5 fruit fly cellular contexts compared by ENCODE assay signal in the genomic region with DNA sequence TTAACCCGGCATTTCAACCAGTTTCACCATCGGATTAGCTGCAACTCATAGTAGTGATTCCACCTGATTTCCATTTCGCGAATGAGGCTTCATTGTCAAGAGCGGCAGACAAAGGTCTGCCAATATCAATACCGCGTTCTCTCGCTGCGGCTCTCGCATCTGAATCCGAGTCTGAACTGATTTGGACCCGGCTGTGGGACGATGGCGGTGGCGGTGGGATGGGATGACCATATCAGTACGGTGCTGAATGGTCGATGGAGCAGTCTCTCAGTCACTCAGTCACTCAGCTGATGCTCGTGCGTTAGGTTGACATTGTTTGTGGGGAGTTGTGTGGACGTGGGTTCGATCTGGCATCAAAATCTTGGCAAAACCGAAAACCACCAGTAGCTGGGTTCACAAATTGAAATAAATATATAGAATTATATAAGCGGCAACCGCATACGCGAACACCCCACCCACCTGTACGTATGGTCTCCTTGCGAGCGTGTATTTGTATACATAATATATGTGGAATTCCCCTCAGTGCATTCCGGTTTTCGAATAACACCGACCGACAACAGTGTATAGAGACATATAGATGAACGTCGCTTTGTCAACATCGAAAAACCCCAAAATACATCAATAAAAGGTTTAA.
A peak's percentile ranks its signal among the peaks of the same experiment; 100 is the strongest.
TF ChIP-seq lines count a peak whose summit lies in the region.

A gene (plus strand): TSS at position 235 of the 634 bp plus-strand sequence.

- TF ChIP-seq CTCF in whole organism, embryonic (GFP tag; optimal IDR thresholded peaks at IDR 0.05; lab: Kevin White, UChicago), result no peak

TF ChIP-seq in whole organism, adult, 20 proteins besides CTCF, POLR2A, EP300 and RAD21 (continues in another document):
- TF ChIP-seq Mnt (GFP tag; optimal IDR thresholded peaks at IDR 0.05; lab: Kevin White, UChicago), result peak; percentile 60
- no peak for TF ChIP-seq Clk (GFP tag; optimal IDR thresholded peaks at IDR 0.05; lab: Kevin White, UChicago)
- no peak for TF ChIP-seq pad (GFP tag; optimal IDR thresholded peaks at IDR 0.05; lab: Kevin White, UChicago)
- no peak for TF ChIP-seq CG1620 (GFP tag; optimal IDR thresholded peaks at IDR 0.05; lab: Kevin White, UChicago)
- TF ChIP-seq Hr96 (GFP tag; optimal IDR thresholded peaks at IDR 0.05; lab: Kevin White, UChicago), result no peak
- TF ChIP-seq CG33017 (tag; optimal IDR thresholded peaks at IDR 0.05; lab: Kevin White, UChicago), result peak; percentile 23
- no peak for TF ChIP-seq CG11617 (GFP tag; optimal IDR thresholded peaks at IDR 0.05; lab: Kevin White, UChicago)
- TF ChIP-seq Crg-1 (GFP tag; optimal IDR thresholded peaks at IDR 0.05; lab: Kevin White, UChicago), result no peak
- TF ChIP-seq kay (GFP tag; lab: Kevin White, UChicago; ENCODE audit: borderline replicate concordance), result peak; percentile 64
- TF ChIP-seq CG5204 (GFP tag; optimal IDR thresholded peaks at IDR 0.05; lab: Kevin White, UChicago), result no peak
- TF ChIP-seq CG7101 (tag; optimal IDR thresholded peaks at IDR 0.05; lab: Kevin White, UChicago), result no peak
- TF ChIP-seq CG14711 (tag; optimal IDR thresholded peaks at IDR 0.05; lab: Kevin White, UChicago), result no peak
- no peak for TF ChIP-seq ovo (GFP tag; optimal IDR thresholded peaks at IDR 0.05; lab: Kevin White, UChicago)
- TF ChIP-seq toe (GFP tag; optimal IDR thresholded peaks at IDR 0.05; lab: Kevin White, UChicago), result peak; percentile 4
- peak; percentile 80 for TF ChIP-seq CG12768 (GFP tag; optimal IDR thresholded peaks at IDR 0.05; lab: Kevin White, UChicago)
- no peak for TF ChIP-seq tj (GFP tag; optimal IDR thresholded peaks at IDR 0.05; lab: Kevin White, UChicago)
- TF ChIP-seq bab1 (GFP tag; optimal IDR thresholded peaks at IDR 0.05; lab: Kevin White, UChicago), result no peak

TF ChIP-seq in whole organism, embryonic, 481 proteins besides CTCF, POLR2A, EP300 and RAD21 (continues in another document):
- no peak for TF ChIP-seq sisA (GFP tag; IDR thresholded peaks at IDR 0.05; lab: Robert Waterston, UW)
- 0 out of 2 replicates have a peak, but pooled peaks have one; percentile 38 for TF ChIP-seq sob (GFP tag; IDR thresholded peaks at IDR 0.05; lab: Robert Waterston, UW)
- peak; percentile 53 for TF ChIP-seq Drgx (GFP tag; IDR thresholded peaks at IDR 0.05; lab: Robert Waterston, UW)
- 0 out of 3 replicates have a peak, but pooled peaks have one; percentile 31 for TF ChIP-seq HLH4C (GFP tag; IDR thresholded peaks at IDR 0.05; lab: Robert Waterston, UW; ENCODE audit: partially characterized antibody)
- TF ChIP-seq Adf1 (GFP tag; IDR thresholded peaks at IDR 0.05; lab: Robert Waterston, UW), result peak; percentile 18; the same call in 1 of the 2 replicates
- TF ChIP-seq chinmo (GFP tag; IDR thresholded peaks at IDR 0.05; lab: Robert Waterston, UW; ENCODE audit: partially characterized antibody), result 0 out of 4 replicates have a peak, but pooled peaks have one; percentile 50
- TF ChIP-seq CG42726 (GFP tag; IDR thresholded peaks at IDR 0.05; lab: Robert Waterston, UW; ENCODE audit: partially characterized antibody), result no peak
- peak; percentile 9 for TF ChIP-seq CG13894 (tag; optimal IDR thresholded peaks at IDR 0.05; lab: Kevin White, UChicago)
- TF ChIP-seq Kr (GFP tag; optimal IDR thresholded peaks at IDR 0.05; lab: Kevin White, UChicago), result no peak
- TF ChIP-seq CG10543 (GFP tag; optimal IDR thresholded peaks at IDR 0.05; lab: Kevin White, UChicago), result peak; percentile 6
- TF ChIP-seq Awh (GFP tag; IDR thresholded peaks at IDR 0.05; lab: Robert Waterston, UW), result no peak
- TF ChIP-seq Usf (GFP tag; optimal IDR thresholded peaks at IDR 0.05; lab: Kevin White, UChicago), result no peak
- TF ChIP-seq Bdp1 (GFP tag; optimal IDR thresholded peaks at IDR 0.05; lab: Kevin White, UChicago), result no peak
- TF ChIP-seq esg (GFP tag; conservative IDR thresholded peaks at IDR 0.05; lab: Robert Waterston, UW), result no peak
- peak; percentile 36; the same call in 1 of the 2 replicates for TF ChIP-seq Rfx (GFP tag; IDR thresholded peaks at IDR 0.05; lab: Robert Waterston, UW)

TF ChIP-seq in whole organism, prepupa, 60 proteins besides CTCF, POLR2A, EP300 and RAD21 (continues in another document):
- TF ChIP-seq CG3919 (GFP tag; optimal IDR thresholded peaks at IDR 0.05; lab: Kevin White, UChicago), result peak; percentile 58
- TF ChIP-seq CG10631 (GFP tag; optimal IDR thresholded peaks at IDR 0.05; lab: Kevin White, UChicago), result no peak
- peak; percentile 77 for TF ChIP-seq vri (GFP tag; optimal IDR thresholded peaks at IDR 0.05; lab: Kevin White, UChicago)
- peak; percentile 57 for TF ChIP-seq dsx (GFP tag; optimal IDR thresholded peaks at IDR 0.05; lab: Kevin White, UChicago; ENCODE audit: poor library complexity, severe bottlenecking)
- peak; percentile 68; the same call in 2 of the 3 replicates for TF ChIP-seq CG6163 (GFP tag; IDR thresholded peaks at IDR 0.05; lab: Robert Waterston, UW)
- no peak for TF ChIP-seq Blimp-1 (GFP tag; optimal IDR thresholded peaks at IDR 0.05; lab: Kevin White, UChicago)
- TF ChIP-seq Eip93F (GFP tag; optimal IDR thresholded peaks at IDR 0.05; lab: Kevin White, UChicago), result no peak
- peak; percentile 13 for TF ChIP-seq Met (GFP tag; optimal IDR thresholded peaks at IDR 0.05; lab: Kevin White, UChicago)
- TF ChIP-seq Eip75B (GFP tag; optimal IDR thresholded peaks at IDR 0.05; lab: Kevin White, UChicago), result peak; percentile 27
- peak; percentile 62 to 71 for TF ChIP-seq ss (GFP tag; optimal IDR thresholded peaks at IDR 0.05; lab: Kevin White, UChicago)
- peak; percentile 20 for TF ChIP-seq achi (GFP tag; optimal IDR thresholded peaks at IDR 0.05; lab: Kevin White, UChicago)
- TF ChIP-seq Eip78C (GFP tag; lab: Kevin White, UChicago), result peak; percentile 78
- no peak for TF ChIP-seq fd59A (GFP tag; optimal IDR thresholded peaks at IDR 0.05; lab: Kevin White, UChicago)
- TF ChIP-seq CG6808 (GFP tag; optimal IDR thresholded peaks at IDR 0.05; lab: Kevin White, UChicago), result peak; percentile 44
- no peak for TF ChIP-seq CG6276 (GFP tag; optimal IDR thresholded peaks at IDR 0.05; lab: Kevin White, UChicago)
- TF ChIP-seq Lpt (GFP tag; optimal IDR thresholded peaks at IDR 0.05; lab: Kevin White, UChicago), result peak; percentile 8
- peak; percentile 57 for TF ChIP-seq net (GFP tag; optimal IDR thresholded peaks at IDR 0.05; lab: Kevin White, UChicago)

TF ChIP-seq in whole organism, pupa, 21 proteins besides CTCF, POLR2A, EP300 and RAD21 (continues in another document):
- TF ChIP-seq Pif1B (GFP tag; optimal IDR thresholded peaks at IDR 0.05; lab: Kevin White, UChicago) (peak; percentile 39), CG12605 (GFP tag; IDR thresholded peaks at IDR 0.05; lab: Robert Waterston, UW) (no peak; the same call in 1 of the 2 replicates), D1 (tag; optimal IDR thresholded peaks at IDR 0.05; lab: Kevin White, UChicago) (no peak), CG32121 (GFP tag; IDR thresholded peaks at IDR 0.05; lab: Robert Waterston, UW) (no peak), CG8301 (tag; optimal IDR thresholded peaks at IDR 0.05; lab: Kevin White, UChicago) (no peak), gl (tag; optimal IDR thresholded peaks at IDR 0.05; lab: Kevin White, UChicago) (peak; percentile 70), CG15710 (tag; optimal IDR thresholded peaks at IDR 0.05; lab: Kevin White, UChicago) (no peak), Ets98B (GFP tag; IDR thresholded peaks at IDR 0.05; lab: Robert Waterston, UW) (peak; percentile 65; the same call in 1 of the 2 replicates), CG8159 (tag; optimal IDR thresholded peaks at IDR 0.05; lab: Kevin White, UChicago) (no peak), Snoo (tag; optimal IDR thresholded peaks at IDR 0.05; lab: Kevin White, UChicago) (no peak), EcR (GFP tag; optimal IDR thresholded peaks at IDR 0.05; lab: Kevin White, UChicago) (peak; percentile 45), CG13204 (GFP tag; optimal IDR thresholded peaks at IDR 0.05; lab: Kevin White, UChicago) (no peak), fd96Ca (GFP tag; IDR thresholded peaks at IDR 0.05; lab: Robert Waterston, UW) (peak; percentile 57; the same call in 1 of the 3 replicates), rn (GFP tag; IDR thresholded peaks at IDR 0.05; lab: Robert Waterston, UW) (no peak), CG4496 (GFP tag; IDR thresholded peaks at IDR 0.05; lab: Robert Waterston, UW) (peak; percentile 69; the same call in 2 of the 3 replicates), CG10348 (GFP tag; IDR thresholded peaks at IDR 0.05; lab: Robert Waterston, UW) (0 out of 2 replicates have a peak, but pooled peaks have one; percentile 19), CG9948 (tag; optimal IDR thresholded peaks at IDR 0.05; lab: Kevin White, UChicago) (no peak), CG14655 (GFP tag; optimal IDR thresholded peaks at IDR 0.05; lab: Kevin White, UChicago) (no peak), CG17806 (tag; optimal IDR thresholded peaks at IDR 0.05; lab: Kevin White, UChicago) (no peak)

TF ChIP-seq in whole organism, wandering third instar larva, 38 proteins besides CTCF, POLR2A, EP300 and RAD21:
- TF ChIP-seq CG32264 (GFP tag; optimal IDR thresholded peaks at IDR 0.05; lab: Kevin White, UChicago) (no peak), lola (GFP tag; optimal IDR thresholded peaks at IDR 0.05; lab: Kevin White, UChicago) (no peak), dsf (GFP tag; optimal IDR thresholded peaks at IDR 0.05; lab: Kevin White, UChicago; ENCODE audit: borderline replicate concordance) (no peak), Vsx2 (GFP tag; optimal IDR thresholded peaks at IDR 0.05; lab: Kevin White, UChicago; ENCODE audit: partially characterized antibody) (no peak), woc (GFP tag; optimal IDR thresholded peaks at IDR 0.05; lab: Kevin White, UChicago) (no peak), sage (GFP tag; optimal IDR thresholded peaks at IDR 0.05; lab: Kevin White, UChicago) (no peak), HLH106 (tag; optimal IDR thresholded peaks at IDR 0.05; lab: Kevin White, UChicago) (no peak), CG9705 (GFP tag; optimal IDR thresholded peaks at IDR 0.05; lab: Kevin White, UChicago) (no peak), psq (GFP tag; optimal IDR thresholded peaks at IDR 0.05; lab: Kevin White, UChicago) (peak; percentile 19), h (GFP tag; optimal IDR thresholded peaks at IDR 0.05; lab: Kevin White, UChicago) (peak; percentile 34), Mio (GFP tag; optimal IDR thresholded peaks at IDR 0.05; lab: Kevin White, UChicago) (no peak), Hnf4 (GFP tag; optimal IDR thresholded peaks at IDR 0.05; lab: Kevin White, UChicago) (peak; percentile 71), Hr78 (GFP tag; optimal IDR thresholded peaks at IDR 0.05; lab: Kevin White, UChicago) (no peak), Hr83 (GFP tag; optimal IDR thresholded peaks at IDR 0.05; lab: Kevin White, UChicago; ENCODE audit: poor library complexity, severe bottlenecking) (peak; percentile 20), fru (GFP tag; optimal IDR thresholded peaks at IDR 0.05; lab: Kevin White, UChicago) (peak; percentile 7), rgr (GFP tag; optimal IDR thresholded peaks at IDR 0.05; lab: Kevin White, UChicago) (peak; percentile 30), dl (GFP tag; optimal IDR thresholded peaks at IDR 0.05; lab: Kevin White, UChicago; ENCODE audit: insufficient read depth in 1 of 2, partially characterized antibody in 2 of 2) (peak; percentile 21 to 56), Dif (GFP tag; optimal IDR thresholded peaks at IDR 0.05; lab: Kevin White, UChicago; ENCODE audit: partially characterized antibody) (peak; percentile 69), Rel (GFP tag; optimal IDR thresholded peaks at IDR 0.05; lab: Kevin White, UChicago) (no peak), Rel (tag; optimal IDR thresholded peaks at IDR 0.05; lab: Kevin White, UChicago) (peak; percentile 98)
